Fruit fly (Drosophila melanogaster): Measurements from ENCODE around the gene CG6999.
"Not testable (repeated sequence)": the region's sequence is repeated elsewhere in the genome, so short reads cannot be mapped to it uniquely, and the experiment has no call there.

CG6999 gene

dm6 chrX:9082600-9082999 is 5.6 kb upstream of the CG6999 start, which contains the start of gene APC4:
APC4 (plus strand) TSS chrX:9082931.
- TF ChIP-seq dmrt93B (GFP tag; optimal IDR thresholded peaks at IDR 0.05) = no peak
- TF ChIP-seq rgr (GFP tag; optimal IDR thresholded peaks at IDR 0.05) = peak; percentile 32
- peak; percentile 29 for TF ChIP-seq CG9705 (GFP tag; optimal IDR thresholded peaks at IDR 0.05)
- TF ChIP-seq Dif (GFP tag; optimal IDR thresholded peaks at IDR 0.05; ENCODE audit: partially characterized antibody) = no peak
- TF ChIP-seq psq (GFP tag; optimal IDR thresholded peaks at IDR 0.05) = peak; percentile 25
- TF ChIP-seq fru (GFP tag; optimal IDR thresholded peaks at IDR 0.05) = peak; percentile 58
- TF ChIP-seq Abd-B (GFP tag; optimal IDR thresholded peaks at IDR 0.05) = no peak
- TF ChIP-seq woc (GFP tag; optimal IDR thresholded peaks at IDR 0.05) = peak; percentile 82
- TF ChIP-seq Myc (optimal IDR thresholded peaks at IDR 0.05) = peak; percentile 96
- peak; percentile 28 for TF ChIP-seq h (GFP tag; optimal IDR thresholded peaks at IDR 0.05)
- TF ChIP-seq tai (GFP tag; optimal IDR thresholded peaks at IDR 0.05) = no peak
- no peak for TF ChIP-seq sv (GFP tag; optimal IDR thresholded peaks at IDR 0.05)
- peak; percentile 55 for TF ChIP-seq Sp1 (GFP tag; optimal IDR thresholded peaks at IDR 0.05)
- no peak for TF ChIP-seq sage (GFP tag; optimal IDR thresholded peaks at IDR 0.05)
- no peak for TF ChIP-seq OdsH (GFP tag; optimal IDR thresholded peaks at IDR 0.05)
- TF ChIP-seq HLH106 (tag; optimal IDR thresholded peaks at IDR 0.05) = peak; percentile 52
- TF ChIP-seq foxo (GFP tag; optimal IDR thresholded peaks at IDR 0.05) = peak in 1 of 2 experiments; percentile 40
- TF ChIP-seq jim (GFP tag; optimal IDR thresholded peaks at IDR 0.05) = no peak
- no peak for TF ChIP-seq br (GFP tag; optimal IDR thresholded peaks at IDR 0.05)
- no peak for TF ChIP-seq dsf (GFP tag; optimal IDR thresholded peaks at IDR 0.05; ENCODE audit: borderline replicate concordance)
- peak; percentile 41 for TF ChIP-seq ey (GFP tag; optimal IDR thresholded peaks at IDR 0.05)
- TF ChIP-seq CrebA (GFP tag; optimal IDR thresholded peaks at IDR 0.05; ENCODE audit: borderline replicate concordance) = no peak

DNA sequence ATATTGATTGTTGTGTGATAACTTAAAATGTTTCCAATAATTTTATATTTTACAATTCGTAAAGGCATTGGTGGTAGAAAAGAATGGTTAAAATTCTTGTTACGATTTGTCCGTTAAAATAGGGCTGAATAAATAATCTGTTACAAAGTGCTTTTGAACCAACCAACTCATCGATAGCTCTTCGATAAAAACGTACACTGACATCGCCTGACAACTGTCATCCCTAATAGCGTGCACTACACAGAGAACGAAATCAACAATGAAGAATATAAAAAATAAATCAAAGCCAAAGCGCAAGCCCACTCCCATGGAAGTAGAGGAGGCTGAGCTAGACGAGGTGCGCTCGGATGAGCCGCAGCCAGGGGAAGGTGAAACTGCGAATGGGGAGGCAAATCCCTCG is 2.4 kb upstream of the CG6999 start, which contains the start of gene CG32708:
Gene CG32708, plus strand, starts transcription at position 207 of the 400 bp plus-strand sequence.
- no peak for TF ChIP-seq dl (GFP tag; optimal IDR thresholded peaks at IDR 0.05; ENCODE audit: insufficient read depth in 1 of 2, partially characterized antibody in 2 of 2)
- peak; percentile 2 for TF ChIP-seq HLH106 (tag; optimal IDR thresholded peaks at IDR 0.05)
- no peak for TF ChIP-seq Hr83 (GFP tag; optimal IDR thresholded peaks at IDR 0.05; ENCODE audit: poor library complexity, severe bottlenecking)

DNA sequence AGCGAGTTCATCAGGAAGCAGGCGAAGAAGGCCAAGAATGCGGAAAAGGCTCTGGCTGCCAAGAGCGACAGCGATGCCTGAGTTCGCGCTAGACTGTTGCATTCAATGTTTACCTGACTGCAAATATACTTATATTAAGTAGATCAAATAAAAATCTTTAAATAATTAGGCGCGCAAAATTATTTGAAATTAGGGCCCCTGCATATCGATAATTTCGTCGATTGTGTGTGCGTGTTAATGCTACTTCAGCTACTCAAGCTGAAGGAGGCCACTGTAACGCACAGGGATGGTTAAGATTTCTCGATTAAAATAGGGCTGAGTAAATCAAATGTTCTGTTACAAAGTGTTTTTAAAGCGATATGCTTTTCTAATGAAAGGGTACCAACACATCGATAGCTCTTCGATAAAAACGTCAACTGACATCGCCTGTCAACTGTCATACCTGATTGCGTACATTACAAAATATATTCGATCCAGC is 1.4 kb upstream of the CG6999 start, which contains the start of gene CG32706:
Gene CG32706, plus strand, starts transcription at position 428 of the 478 bp plus-strand sequence.
- TF ChIP-seq rgr (GFP tag; optimal IDR thresholded peaks at IDR 0.05); Hr83 (GFP tag; optimal IDR thresholded peaks at IDR 0.05; ENCODE audit: poor library complexity, severe bottlenecking); Dif (GFP tag; optimal IDR thresholded peaks at IDR 0.05; ENCODE audit: partially characterized antibody): not testable (repeated sequence)

dm6 chrX:9089254-9090056 is 1.3 kb downstream of the CG6999 start, which contains the start of gene CCT2:
CCT2 (plus strand) TSS chrX:9089513.
- peak; percentile 4 for TF ChIP-seq HLH106 (tag; optimal IDR thresholded peaks at IDR 0.05)
- TF ChIP-seq Sp1 (GFP tag; optimal IDR thresholded peaks at IDR 0.05) = no peak
- TF ChIP-seq Rel (GFP tag; optimal IDR thresholded peaks at IDR 0.05) = no peak
- peak; percentile 5 for TF ChIP-seq Rel (tag; optimal IDR thresholded peaks at IDR 0.05)

- TF ChIP-seq HLH106 (tag; optimal IDR thresholded peaks at IDR 0.05) (no peak), woc (GFP tag; optimal IDR thresholded peaks at IDR 0.05) (no peak), Vsx2 (GFP tag; optimal IDR thresholded peaks at IDR 0.05; ENCODE audit: partially characterized antibody) (no peak)
These were observed 1.8 kb downstream of the CG6999 start for dm6 chrX:9090057-9090358.

dm6 chrX:9093062-9093461 is 4.9 kb downstream of the CG6999 start:
- no peak for TF ChIP-seq Dif (GFP tag; optimal IDR thresholded peaks at IDR 0.05; ENCODE audit: partially characterized antibody)
- peak; percentile 92 for TF ChIP-seq Dfd (GFP tag; optimal IDR thresholded peaks at IDR 0.05)

All from whole organism, wandering third instar larva.